Fruit fly (Drosophila melanogaster): ENCODE results near the gene CG12105.

The CG12105 gene

DNA sequence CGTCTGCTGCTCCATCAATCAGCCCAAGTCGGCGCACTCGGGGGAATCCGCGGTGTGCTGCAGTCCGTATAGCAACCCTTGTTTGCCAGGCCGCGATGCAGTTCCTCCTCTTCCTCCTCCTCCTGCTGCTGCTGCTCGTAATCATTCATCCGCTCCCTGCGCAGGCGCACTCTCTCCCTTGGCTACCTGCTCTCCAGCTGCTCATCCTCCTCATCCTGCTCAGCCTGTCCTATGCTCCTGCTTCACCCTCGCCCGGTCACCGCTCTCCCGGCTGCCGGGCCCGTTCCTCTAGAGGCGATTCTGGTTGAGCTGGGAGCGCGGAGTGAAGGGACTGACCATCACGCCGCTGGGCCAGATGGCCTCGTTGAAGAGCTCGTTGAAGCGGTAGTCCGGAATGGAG is 11.3 kb upstream of the CG12105 start (continued):
- TF ChIP-seq dpn (GFP tag; optimal IDR thresholded peaks at IDR 0.05) (no peak), CG4707 (GFP tag; optimal IDR thresholded peaks at IDR 0.05) (no peak), pan (optimal IDR thresholded peaks at IDR 0.05) (no peak), pan (GFP tag; optimal IDR thresholded peaks at IDR 0.05 in 1 of 2, IDR thresholded peaks at IDR 0.05 in 1 of 2) (no peak), CG14860 (GFP tag; IDR thresholded peaks at IDR 0.05; ENCODE audit: partially characterized antibody) (no peak), mirr (GFP tag; optimal IDR thresholded peaks at IDR 0.05) (no peak), gro (GFP tag; optimal IDR thresholded peaks at IDR 0.05) (no peak), CG16813 (GFP tag; IDR thresholded peaks at IDR 0.05; ENCODE audit: partially characterized antibody) (no peak), Xrp1 (GFP tag; IDR thresholded peaks at IDR 0.05) (no peak), ewg (GFP tag; optimal IDR thresholded peaks at IDR 0.05) (peak; percentile 89), CG33557 (GFP tag; optimal IDR thresholded peaks at IDR 0.05) (no peak), crol (GFP tag; IDR thresholded peaks at IDR 0.05) (peak; percentile 74), CG6654 (GFP tag; optimal IDR thresholded peaks at IDR 0.05) (no peak), CG13287 (GFP tag; IDR thresholded peaks at IDR 0.05; ENCODE audit: partially characterized antibody) (no peak), CG17912 (GFP tag; optimal IDR thresholded peaks at IDR 0.05) (no peak), cas (GFP tag; IDR thresholded peaks at IDR 0.05) (no peak), CG12942 (GFP tag; optimal IDR thresholded peaks at IDR 0.05) (no peak)

DNA sequence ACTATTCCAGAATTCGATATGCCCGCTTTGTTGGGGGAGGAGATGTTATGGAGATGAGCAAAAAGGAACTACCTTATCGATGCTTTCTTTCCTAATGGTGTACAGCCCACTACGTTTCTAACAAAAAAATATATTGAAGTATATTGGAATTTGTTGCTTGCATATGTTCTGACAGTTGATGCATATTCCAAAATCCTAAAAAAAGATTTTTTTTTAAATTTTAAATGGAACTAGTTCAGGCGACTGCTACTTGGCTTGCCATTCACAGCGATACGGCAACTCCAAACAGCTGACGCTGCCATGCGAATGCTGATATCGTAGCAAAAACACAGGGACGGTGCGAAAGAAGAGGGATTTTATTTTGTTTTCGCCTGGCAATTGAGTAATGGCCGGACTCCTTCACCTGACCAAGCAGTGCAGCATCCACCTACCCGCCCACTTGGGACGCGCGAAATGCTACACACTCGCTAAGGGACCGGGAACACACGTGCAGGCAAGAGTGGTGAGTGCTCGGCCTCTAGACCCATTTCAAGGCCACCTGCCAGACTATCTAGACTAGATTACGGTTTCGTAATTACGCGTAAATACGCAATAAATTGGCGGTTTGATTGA is 2.6 kb upstream of the CG12105 start, which contains the start of the genes CG13926, ABCB7 and CG33230:
Gene CG13926, minus strand, starts transcription at position 43 of the 612 bp plus-strand sequence.
Gene ABCB7, plus strand, starts transcription at position 299 of the 612 bp plus-strand sequence.
Gene CG33230, plus strand, starts transcription at position 299 of the 612 bp plus-strand sequence.
- TF ChIP-seq Abd-B (GFP tag; optimal IDR thresholded peaks at IDR 0.05), result peak; percentile 14
- 0 out of 2 replicates have a peak, but pooled peaks have one; percentile 12 for TF ChIP-seq Drgx (GFP tag; IDR thresholded peaks at IDR 0.05)
- TF ChIP-seq h (optimal IDR thresholded peaks at IDR 0.05), result no peak
- TF ChIP-seq Dip2 (GFP tag; IDR thresholded peaks at IDR 0.05), result no peak
- no peak for TF ChIP-seq CG5180 (GFP tag; optimal IDR thresholded peaks at IDR 0.05)
- TF ChIP-seq CG16779 (GFP tag; IDR thresholded peaks at IDR 0.05), result no peak
- no peak for TF ChIP-seq Mes4 (GFP tag; optimal IDR thresholded peaks at IDR 0.05)
- TF ChIP-seq YL-1 (GFP tag; optimal IDR thresholded peaks at IDR 0.05), result peak; percentile 89
- TF ChIP-seq MTF-1 (GFP tag; optimal IDR thresholded peaks at IDR 0.05; ENCODE audit: borderline replicate concordance), result no peak
- TF ChIP-seq hbn (GFP tag; IDR thresholded peaks at IDR 0.05; ENCODE audit: partially characterized antibody), result 0 out of 2 replicates have a peak, but pooled peaks have one; percentile 21
- TF ChIP-seq CG4328 (GFP tag; optimal IDR thresholded peaks at IDR 0.05), result no peak
- no peak for TF ChIP-seq gro (GFP tag; optimal IDR thresholded peaks at IDR 0.05)
- TF ChIP-seq jigr1 (GFP tag; IDR thresholded peaks at IDR 0.05), result no peak
- no peak for TF ChIP-seq CG14050 (GFP tag; IDR thresholded peaks at IDR 0.05)
- no peak for TF ChIP-seq CG17802 (tag; optimal IDR thresholded peaks at IDR 0.05)
- no peak for TF ChIP-seq CG32772 (GFP tag; IDR thresholded peaks at IDR 0.05)
- TF ChIP-seq CG6791 (GFP tag; IDR thresholded peaks at IDR 0.05; ENCODE audit: partially characterized antibody), result no peak
- no peak for TF ChIP-seq fd64A (GFP tag; optimal IDR thresholded peaks at IDR 0.05)
- no peak for TF ChIP-seq CG7271 (tag; optimal IDR thresholded peaks at IDR 0.05)
- TF ChIP-seq CG15514 (GFP tag; optimal IDR thresholded peaks at IDR 0.05), result peak; percentile 99
- TF ChIP-seq CG2129 (GFP tag; IDR thresholded peaks at IDR 0.05; ENCODE audit: partially characterized antibody), result no peak; the same call in 1 of the 2 replicates
- TF ChIP-seq pita (GFP tag; optimal IDR thresholded peaks at IDR 0.05), result no peak
- TF ChIP-seq Hr3 (GFP tag; optimal IDR thresholded peaks at IDR 0.05), result no peak
- TF ChIP-seq gce (GFP tag; IDR thresholded peaks at IDR 0.05), result no peak
- TF ChIP-seq CG11093 (GFP tag; IDR thresholded peaks at IDR 0.05), result no peak
- no peak for TF ChIP-seq CG7745 (tag; optimal IDR thresholded peaks at IDR 0.05)
- TF ChIP-seq CG34224 (GFP tag; IDR thresholded peaks at IDR 0.05; ENCODE audit: partially characterized antibody), result peak; percentile 66; the same call in 2 of the 3 replicates
- no peak for TF ChIP-seq CG18011 (GFP tag; optimal IDR thresholded peaks at IDR 0.05)
- no peak for TF ChIP-seq CG6689 (GFP tag; IDR thresholded peaks at IDR 0.05)
- TF ChIP-seq CG3281 (GFP tag; optimal IDR thresholded peaks at IDR 0.05), result peak; percentile 55
- no peak for TF ChIP-seq esg (GFP tag; conservative IDR thresholded peaks at IDR 0.05)
- no peak for TF ChIP-seq HLHmδ (GFP tag; optimal IDR thresholded peaks at IDR 0.05)
- TF ChIP-seq sens-2 (GFP tag; IDR thresholded peaks at IDR 0.05), result no peak
